Worm (Caenorhabditis elegans): ENCODE results near the gene bus-18.

bus-18 gene

ce11 chrV:11802508-11802907 is 29.0 kb downstream of the bus-18 start (continued):
- TF ChIP-seq alr-1 (tag; optimal IDR thresholded peaks at IDR 0.05; ENCODE audit: borderline replicate concordance) (no peak), elt-3 (tag; optimal IDR thresholded peaks at IDR 0.05) (peak; percentile 84 to 100 (median 98)), mep-1 (tag; optimal IDR thresholded peaks at IDR 0.05) (peak; percentile 36), lin-13 (GFP tag; optimal IDR thresholded peaks at IDR 0.05) (peak; percentile 11), ztf-4 (tag; optimal IDR thresholded peaks at IDR 0.05) (peak; percentile 55), nhr-20 (tag; optimal IDR thresholded peaks at IDR 0.05) (peak; percentile 95), dpl-1 (GFP tag; optimal IDR thresholded peaks at IDR 0.05) (peak in 1 of 3 experiments; percentile 22), C34B4.2 (tag; optimal IDR thresholded peaks at IDR 0.05) (no peak), lir-3 (tag; optimal IDR thresholded peaks at IDR 0.05; ENCODE audit: poor library complexity) (no peak), sox-4 (tag; optimal IDR thresholded peaks at IDR 0.05) (no peak), rnt-1 (tag; optimal IDR thresholded peaks at IDR 0.05) (no peak), mdl-1 (tag; optimal IDR thresholded peaks at IDR 0.05) (peak; percentile 23 to 98), unc-130 (tag; optimal IDR thresholded peaks at IDR 0.05) (peak; percentile 86), nhr-85 (tag) (peak; percentile 99), grh-1 (GFP tag; IDR thresholded peaks at IDR 0.05) (peak; percentile 86), dsc-1 (tag; optimal IDR thresholded peaks at IDR 0.05) (no peak), egl-27 (tag; optimal IDR thresholded peaks at IDR 0.05) (peak in 1 of 2 experiments; percentile 60), zag-1 (tag; optimal IDR thresholded peaks at IDR 0.05) (no peak), ama-1 (optimal IDR thresholded peaks at IDR 0.05) (no peak)

ce11 chrV:11803518-11803994 is 30.0 kb downstream of the bus-18 start:
- TF ChIP-seq fkh-4 (tag; optimal IDR thresholded peaks at IDR 0.05; ENCODE audit: borderline replicate concordance) (no peak), fos-1 (tag; optimal IDR thresholded peaks at IDR 0.05) (no peak), unc-30 (tag; optimal IDR thresholded peaks at IDR 0.05) (no peak), sup-37 (GFP tag; optimal IDR thresholded peaks at IDR 0.05) (no peak), nhr-76 (tag; optimal IDR thresholded peaks at IDR 0.05) (no peak), ces-1 (GFP tag; optimal IDR thresholded peaks at IDR 0.05) (no peak), alr-1 (tag; optimal IDR thresholded peaks at IDR 0.05; ENCODE audit: borderline replicate concordance) (no peak), zag-1 (tag; optimal IDR thresholded peaks at IDR 0.05) (no peak), ztf-4 (tag; optimal IDR thresholded peaks at IDR 0.05) (no peak), fkh-10 (GFP tag; optimal IDR thresholded peaks at IDR 0.05) (no peak), sox-4 (tag; optimal IDR thresholded peaks at IDR 0.05) (no peak), elt-2 (tag; optimal IDR thresholded peaks at IDR 0.05) (no peak), unc-62 (GFP tag; optimal IDR thresholded peaks at IDR 0.05) (no peak), nhr-28 (tag; optimal IDR thresholded peaks at IDR 0.05) (no peak), C04F5.9 (tag; optimal IDR thresholded peaks at IDR 0.05) (no peak), tbx-2 (tag; optimal IDR thresholded peaks at IDR 0.05) (peak; percentile 29), blmp-1 (tag; optimal IDR thresholded peaks at IDR 0.05) (peak; percentile 85), hlh-4 (tag; optimal IDR thresholded peaks at IDR 0.05) (no peak), skn-1 (tag; optimal IDR thresholded peaks at IDR 0.05) (no peak), nhr-90 (tag; optimal IDR thresholded peaks at IDR 0.05; ENCODE audit: poor library complexity) (peak; percentile 32), sptf-1 (tag; optimal IDR thresholded peaks at IDR 0.05) (no peak), xbp-1 (tag; optimal IDR thresholded peaks at IDR 0.05) (no peak), nhr-12 (tag; optimal IDR thresholded peaks at IDR 0.05) (no peak), rnt-1 (tag; optimal IDR thresholded peaks at IDR 0.05) (no peak), zip-4 (GFP tag; optimal IDR thresholded peaks at IDR 0.05) (no peak), hpl-2 (GFP tag; optimal IDR thresholded peaks at IDR 0.05) (no peak), efl-3 (GFP tag; optimal IDR thresholded peaks at IDR 0.05) (no peak), F16B12.6 (tag; optimal IDR thresholded peaks at IDR 0.05) (no peak), mdl-1 (tag; optimal IDR thresholded peaks at IDR 0.05) (no peak), pqm-1 (tag; optimal IDR thresholded peaks at IDR 0.05) (no peak), nhr-77 (tag; optimal IDR thresholded peaks at IDR 0.05) (no peak), irx-1 (tag; optimal IDR thresholded peaks at IDR 0.05) (no peak), nhr-19 (GFP tag; conservative IDR thresholded peaks at IDR 0.05) (peak; percentile 62), unc-130 (tag; optimal IDR thresholded peaks at IDR 0.05) (no peak), jun-1 (tag; optimal IDR thresholded peaks at IDR 0.05) (no peak), nhr-71 (tag; optimal IDR thresholded peaks at IDR 0.05) (peak; percentile 85), ceh-8 (GFP tag; optimal IDR thresholded peaks at IDR 0.05) (peak; percentile 44), pax-3 (tag; optimal IDR thresholded peaks at IDR 0.05) (no peak), tlp-1 (tag; optimal IDR thresholded peaks at IDR 0.05) (no peak), vab-15 (tag; optimal IDR thresholded peaks at IDR 0.05) (no peak)

Measured in whole organism, L1 larva.